Fruit fly (Drosophila melanogaster): ENCODE data around the gene sov.

sov gene

DNA sequence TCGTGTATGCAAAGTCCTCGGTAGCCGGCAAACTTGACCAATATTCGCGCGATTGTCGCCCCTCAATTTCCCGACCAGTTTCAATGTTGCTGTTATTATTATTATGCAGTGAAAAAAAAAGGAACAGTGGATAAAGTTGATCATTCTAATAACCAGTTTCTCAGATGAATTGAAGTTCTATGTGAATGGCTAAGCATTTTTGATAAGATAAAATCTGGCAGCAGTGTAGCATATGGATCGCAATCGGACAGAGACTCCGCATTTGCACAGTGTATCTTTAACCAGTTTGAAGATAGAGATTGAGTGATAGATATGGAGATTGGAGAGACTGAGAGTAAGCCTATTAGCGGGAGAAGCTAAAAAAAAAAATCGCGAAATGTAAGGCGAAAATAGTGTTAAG lies 37.3 kb downstream of the sov start (continued):
- TF ChIP-seq p53 (GFP tag; optimal IDR thresholded peaks at IDR 0.05) (no peak), Xbp1 (GFP tag; optimal IDR thresholded peaks at IDR 0.05) (peak; percentile 77), Lpt (GFP tag; optimal IDR thresholded peaks at IDR 0.05) (no peak), CG4730 (GFP tag; IDR thresholded peaks at IDR 0.05) (peak; percentile 32; the same call in 1 of the 2 replicates), Mad (GFP tag; optimal IDR thresholded peaks at IDR 0.05) (no peak), GATAe (GFP tag; conservative IDR thresholded peaks at IDR 0.05) (no peak), gem (tag; optimal IDR thresholded peaks at IDR 0.05) (peak; percentile 80), CG12236 (GFP tag; optimal IDR thresholded peaks at IDR 0.05) (no peak), CG10209 (GFP tag; optimal IDR thresholded peaks at IDR 0.05) (peak; percentile 59), BtbVII (GFP tag; optimal IDR thresholded peaks at IDR 0.05) (peak; percentile 54), E2f2 (GFP tag; IDR thresholded peaks at IDR 0.05) (peak; percentile 39; the same call in 1 of the 2 replicates), Fer3 (tag; optimal IDR thresholded peaks at IDR 0.05) (peak; percentile 82), gt (GFP tag; IDR thresholded peaks at IDR 0.05) (no peak), grau (tag; optimal IDR thresholded peaks at IDR 0.05) (peak; percentile 1), Dbx (GFP tag; IDR thresholded peaks at IDR 0.05) (peak; percentile 80), Usf (GFP tag; optimal IDR thresholded peaks at IDR 0.05) (peak; percentile 29), al (GFP tag; IDR thresholded peaks at IDR 0.05) (peak; percentile 83), gro (GFP tag; optimal IDR thresholded peaks at IDR 0.05) (peak; percentile 84), zen (tag; optimal IDR thresholded peaks at IDR 0.05) (no peak), CG3407 (GFP tag; optimal IDR thresholded peaks at IDR 0.05) (no peak), zf30C (GFP tag; optimal IDR thresholded peaks at IDR 0.05) (no peak), MESR4 (GFP tag; optimal IDR thresholded peaks at IDR 0.05) (no peak), cwo (GFP tag; optimal IDR thresholded peaks at IDR 0.05) (peak; percentile 45), CG17829 (tag; optimal IDR thresholded peaks at IDR 0.05) (no peak), Dref (GFP tag; IDR thresholded peaks at IDR 0.05) (no peak), crp (GFP tag; optimal IDR thresholded peaks at IDR 0.05) (no peak), onecut (GFP tag; IDR thresholded peaks at IDR 0.05) (peak; percentile 41; the same call in 1 of the 2 replicates), Xrp1 (GFP tag; IDR thresholded peaks at IDR 0.05) (peak; percentile 69), Ssrp (tag; optimal IDR thresholded peaks at IDR 0.05) (peak; percentile 58), CG6254 (GFP tag; optimal IDR thresholded peaks at IDR 0.05) (no peak), CG1529 (GFP tag; optimal IDR thresholded peaks at IDR 0.05) (peak; percentile 42), wor (GFP tag; IDR thresholded peaks at IDR 0.05) (peak; percentile 58), CG31388 (GFP tag; optimal IDR thresholded peaks at IDR 0.05) (no peak), NK7.1 (GFP tag; optimal IDR thresholded peaks at IDR 0.05) (peak; percentile 73), CG4854 (GFP tag; optimal IDR thresholded peaks at IDR 0.05) (peak; percentile 32), CG5180 (GFP tag; optimal IDR thresholded peaks at IDR 0.05) (peak; percentile 36), slp2 (GFP tag; optimal IDR thresholded peaks at IDR 0.05) (peak; percentile 61), hkb (optimal IDR thresholded peaks at IDR 0.05) (no peak), hkb (GFP tag; IDR thresholded peaks at IDR 0.05) (peak; percentile 61; the same call in 1 of the 2 replicates), HHEX (GFP tag; optimal IDR thresholded peaks at IDR 0.05) (peak; percentile 67), fd102C (GFP tag; optimal IDR thresholded peaks at IDR 0.05) (no peak), crc (GFP tag; optimal IDR thresholded peaks at IDR 0.05) (peak; percentile 43), Oli (tag; optimal IDR thresholded peaks at IDR 0.05) (peak; percentile 65), CG12391 (tag; optimal IDR thresholded peaks at IDR 0.05) (peak; percentile 62), CG2129 (GFP tag; IDR thresholded peaks at IDR 0.05; ENCODE audit: partially characterized antibody) (no peak), Lhr (GFP tag; optimal IDR thresholded peaks at IDR 0.05) (no peak), aop (GFP tag; IDR thresholded peaks at IDR 0.05) (peak; percentile 49; the same call in 1 of the 2 replicates), CG10274 (GFP tag; optimal IDR thresholded peaks at IDR 0.05) (peak; percentile 43), toy (GFP tag; IDR thresholded peaks at IDR 0.05) (peak; percentile 65), ken (GFP tag; IDR thresholded peaks at IDR 0.05) (peak; percentile 75; the same call in 2 of the 3 replicates), CG30403 (GFP tag; optimal IDR thresholded peaks at IDR 0.05) (peak; percentile 75)
